Fruit fly (Drosophila melanogaster) whole organism, embryonic: ENCODE results near the gene Idh3a.

ENCODE experiments used
- CG10209 ChIP-seq: fragments of 200-800 bp; sonication (Bioruptor generic); optimal IDR thresholded peaks from 3 replicates; lab custom pipeline; 2017; ENCODE audit warnings: missing biosample characterization, mild to moderate bottlenecking, missing genetic modification characterization, missing genetic modification reagents
- CG1024 ChIP-seq: fragments of 200-800 bp; sonication (Bioruptor generic); IDR thresholded peaks from 2 replicates; pipeline ENCODE4 v1.3.6; 2022; ENCODE audit warnings: missing biosample characterization, missing genetic modification characterization
- CG10267 ChIP-seq: fragments of 200-800 bp; sonication (Bioruptor generic); optimal IDR thresholded peaks from 2 replicates; lab custom pipeline; 2018; ENCODE audit warnings: missing biosample characterization, mild to moderate bottlenecking, missing genetic modification characterization, moderate library complexity
- CG10431 ChIP-seq: fragments of 200-800 bp; sonication (Bioruptor generic); optimal IDR thresholded peaks from 3 replicates; lab custom pipeline; 2018; ENCODE audit warnings: missing biosample characterization, mild to moderate bottlenecking, missing genetic modification characterization
- CG11085 ChIP-seq: fragments of 200-800 bp; sonication (Bioruptor generic); IDR thresholded peaks from 2 replicates; pipeline ENCODE4 v1.3.6; 2022; ENCODE audit warnings: missing biosample characterization, missing genetic modification characterization
- CG12659 ChIP-seq: fragments of 200-800 bp; sonication (Bioruptor generic); optimal IDR thresholded peaks from 3 replicates; lab custom pipeline; 2017; ENCODE audit warnings: mild to moderate bottlenecking, missing biosample characterization, missing genetic modification reagents, missing genetic modification characterization
- CG13123 ChIP-seq: fragments of 200-800 bp; sonication (Bioruptor generic); optimal IDR thresholded peaks from 2 replicates; lab custom pipeline; 2016; ENCODE audit warnings: missing biosample characterization, missing genetic modification characterization
- CG14014 ChIP-seq: fragments of 200-800 bp; sonication (Bioruptor generic); IDR thresholded peaks from 2 replicates; pipeline ENCODE4 v1.3.6; 2022; ENCODE audit warnings: missing biosample characterization, missing genetic modification characterization
- CG14050 ChIP-seq: fragments of 200-800 bp; sonication (Bioruptor generic); IDR thresholded peaks from 3 replicates; pipeline ENCODE4 v1.3.6; 2022; ENCODE audit warnings: missing biosample characterization, missing genetic modification characterization
- CG18599 ChIP-seq: fragments of 200-800 bp; sonication (Bioruptor generic); optimal IDR thresholded peaks from 3 replicates; lab custom pipeline; 2017; ENCODE audit warnings: missing biosample characterization, missing genetic modification characterization, mild to moderate bottlenecking, moderate library complexity, missing genetic modification reagents
- CG2678 ChIP-seq: fragments of 200-800 bp; sonication (Bioruptor generic); optimal IDR thresholded peaks from 3 replicates; lab custom pipeline; 2019; ENCODE audit warnings: missing biosample characterization, mild to moderate bottlenecking, missing genetic modification characterization, moderate library complexity
- CG2712 ChIP-seq: fragments of 200-800 bp; optimal IDR thresholded peaks from 3 replicates; lab custom pipeline; 2019; ENCODE audit warnings: missing biosample characterization, mild to moderate bottlenecking, missing genetic modification characterization, moderate library complexity
- CG31388 ChIP-seq: fragments of 200-800 bp; sonication (Bioruptor generic); optimal IDR thresholded peaks from 2 replicates; lab custom pipeline; 2016; ENCODE audit warnings: missing biosample characterization, missing genetic modification characterization
- CG33213 ChIP-seq: fragments of 200-800 bp; sonication (Bioruptor generic); optimal IDR thresholded peaks from 3 replicates; lab custom pipeline; 2016; ENCODE audit warnings: missing biosample characterization, missing genetic modification characterization
- CG33557 ChIP-seq: fragments of 200-800 bp; sonication (Bioruptor generic); optimal IDR thresholded peaks from 2 replicates; lab custom pipeline; 2019; ENCODE audit warnings: missing biosample characterization, mild to moderate bottlenecking, missing genetic modification characterization, moderate library complexity
- CG3838 ChIP-seq: fragments of 200-800 bp; sonication (Bioruptor generic); optimal IDR thresholded peaks from 3 replicates; lab custom pipeline; 2016; ENCODE audit warnings: missing biosample characterization, missing genetic modification characterization
- CG43689 ChIP-seq: fragments of 200-800 bp; sonication (Bioruptor generic); IDR thresholded peaks from 2 replicates; pipeline ENCODE4 v1.3.6; 2022; ENCODE audit warnings: missing biosample characterization, missing genetic modification characterization
- CG4617 ChIP-seq: fragments of 200-800 bp; sonication (Bioruptor generic); optimal IDR thresholded peaks from 3 replicates; lab custom pipeline; 2016; ENCODE audit warnings: missing biosample characterization, missing genetic modification characterization, borderline replicate concordance
- CG6854 ChIP-seq: fragments of 200-800 bp; sonication (Bioruptor generic); optimal IDR thresholded peaks from 3 replicates; lab custom pipeline; 2017; ENCODE audit warnings: missing biosample characterization, mild to moderate bottlenecking, missing genetic modification characterization
- CG8765 ChIP-seq: fragments of 200-800 bp; sonication (Bioruptor generic); IDR thresholded peaks from 2 replicates; pipeline ENCODE4 v1.3.6; 2022; ENCODE audit warnings: missing biosample characterization, missing genetic modification characterization
- CHES-1-like ChIP-seq: fragments of 200-800 bp; sonication (Bioruptor generic); optimal IDR thresholded peaks from 2 replicates; lab custom pipeline; 2016; ENCODE audit warnings: missing biosample characterization, missing genetic modification characterization
- Chrac-16 ChIP-seq: fragments of 200-800 bp; sonication (Bioruptor generic); optimal IDR thresholded peaks from 3 replicates; lab custom pipeline; 2016; ENCODE audit warnings: missing biosample characterization, missing genetic modification characterization
- Dbx ChIP-seq: fragments of 200-800 bp; sonication (Bioruptor generic); IDR thresholded peaks from 3 replicates; pipeline ENCODE4 v1.3.6; 2022; ENCODE audit warnings: missing biosample characterization, missing genetic modification characterization
- Drgx ChIP-seq: fragments of 200-800 bp; sonication (Bioruptor generic); IDR thresholded peaks from 2 replicates; pipeline ENCODE4 v1.3.6; 2022; ENCODE audit warnings: missing biosample characterization, missing genetic modification characterization
- E2f1 ChIP-seq: fragments of 200-800 bp; sonication (Bioruptor generic); IDR thresholded peaks from 2 replicates; pipeline ENCODE4 v1.3.6; 2022; ENCODE audit warnings: missing biosample characterization, missing genetic modification characterization
- Elba2 ChIP-seq: fragments of 200-800 bp; sonication (Bioruptor generic); optimal IDR thresholded peaks from 3 replicates; lab custom pipeline; 2016; ENCODE audit warnings: missing biosample characterization, missing genetic modification characterization
- HmgZ ChIP-seq: fragments of 200-800 bp; sonication (Bioruptor generic); optimal IDR thresholded peaks from 2 replicates; lab custom pipeline; 2018; ENCODE audit warnings: missing biosample characterization, mild to moderate bottlenecking, missing genetic modification characterization
- Max ChIP-seq: fragments of 200-800 bp; sonication (Bioruptor generic); optimal IDR thresholded peaks from 2 replicates; lab custom pipeline; 2016; ENCODE audit warnings: missing biosample characterization, mild to moderate bottlenecking, missing genetic modification characterization
- Mrtf ChIP-seq: fragments of 200-800 bp; sonication (Bioruptor generic); IDR thresholded peaks from 3 replicates; pipeline ENCODE4 v1.3.6; 2022; ENCODE audit warnings: missing biosample characterization, missing genetic modification characterization
- Ravus ChIP-seq: fragments of 200-800 bp; sonication (Bioruptor generic); IDR thresholded peaks from 2 replicates; pipeline ENCODE4 v1.3.6; 2022; ENCODE audit warnings: missing biosample characterization, missing genetic modification characterization
- Usf ChIP-seq: fragments of 200-800 bp; sonication (Bioruptor generic); optimal IDR thresholded peaks from 2 replicates; lab custom pipeline; 2017; ENCODE audit warnings: missing genotype, missing biosample characterization, missing genetic modification characterization
- bigmax ChIP-seq: fragments of 200-800 bp; sonication (Bioruptor generic); optimal IDR thresholded peaks from 2 replicates; lab custom pipeline; 2018; ENCODE audit warnings: missing biosample characterization, mild to moderate bottlenecking, missing genetic modification characterization
- bsh ChIP-seq, 2 experiments: fragments of 200-800 bp; sonication (Bioruptor generic); optimal IDR thresholded peaks; 2 replicates each; lab custom pipeline; 2017 to 2018; ENCODE audit warnings: mild to moderate bottlenecking in 2 of 2, missing biosample characterization in 2 of 2, missing genetic modification characterization in 2 of 2, moderate library complexity in 1 of 2
- btn ChIP-seq: fragments of 200-800 bp; sonication (Bioruptor generic); optimal IDR thresholded peaks from 2 replicates; lab custom pipeline; 2016; ENCODE audit warnings: missing biosample characterization, missing genetic modification characterization
- fd3F ChIP-seq: fragments of 200-800 bp; sonication (Bioruptor generic); optimal IDR thresholded peaks from 2 replicates; lab custom pipeline; 2018; ENCODE audit warnings: missing biosample characterization, mild to moderate bottlenecking, missing genetic modification characterization, moderate library complexity
- fd96Cb ChIP-seq: fragments of 200-800 bp; sonication (Bioruptor generic); optimal IDR thresholded peaks from 2 replicates; lab custom pipeline; 2018; ENCODE audit warnings: missing biosample characterization, mild to moderate bottlenecking, missing genetic modification characterization, moderate library complexity
- grau ChIP-seq: fragments of 200-800 bp; optimal IDR thresholded peaks from 3 replicates; lab custom pipeline; 2019; ENCODE audit warnings: missing biosample characterization, mild to moderate bottlenecking, missing genetic modification characterization, moderate library complexity
- her ChIP-seq: fragments of 200-800 bp; sonication (Bioruptor generic); optimal IDR thresholded peaks from 2 replicates; lab custom pipeline; 2016; ENCODE audit warnings: missing biosample characterization, missing genetic modification characterization
- nau ChIP-seq: fragments of 200-800 bp; sonication (Bioruptor generic); optimal IDR thresholded peaks from 3 replicates; lab custom pipeline; 2017; ENCODE audit warnings: missing biosample characterization, mild to moderate bottlenecking, missing genetic modification characterization, missing genetic modification reagents
- org-1 ChIP-seq: fragments of 200-800 bp; sonication (Bioruptor generic); optimal IDR thresholded peaks from 2 replicates; lab custom pipeline; 2017; ENCODE audit warnings: missing biosample characterization, missing genetic modification characterization
- pan ChIP-seq, 4 experiments: fragments of >200 bp in 3 of 4; fragments of 200-800 bp in 1 of 4; sonication (Bioruptor generic) in 1 of 4; optimal IDR thresholded peaks in 3 of 4; IDR thresholded peaks in 1 of 4; 2 replicates each; pipeline versions ENCODE4 v1.3.6 to Lab custom; 2017 to 2022; ENCODE audit warnings: missing biosample characterization in 2 of 4, missing genetic modification characterization in 2 of 4, mixed read lengths in 1 of 4
- pnt ChIP-seq: fragments of 200-800 bp; sonication (Bioruptor generic); optimal IDR thresholded peaks from 3 replicates; lab custom pipeline; 2016; ENCODE audit warnings: missing biosample characterization, missing genetic modification characterization
- ranshi ChIP-seq: fragments of 200-800 bp; sonication (Bioruptor generic); IDR thresholded peaks from 2 replicates; pipeline ENCODE4 v1.3.6; 2022; ENCODE audit warnings: missing biosample characterization, missing genetic modification characterization
- slbo ChIP-seq: fragments of 200-800 bp; sonication (Bioruptor generic); IDR thresholded peaks from 2 replicates; pipeline ENCODE4 v1.3.6; 2022; ENCODE audit warnings: missing biosample characterization, missing genetic modification characterization
- sug ChIP-seq: fragments of 200-800 bp; optimal IDR thresholded peaks from 2 replicates; lab custom pipeline; 2019; ENCODE audit warnings: missing biosample characterization, mild to moderate bottlenecking, missing genetic modification characterization, moderate library complexity
- twi ChIP-seq: fragments of 200-800 bp; optimal IDR thresholded peaks from 2 replicates; lab custom pipeline; 2019; ENCODE audit warnings: missing biosample characterization, mild to moderate bottlenecking, missing genetic modification characterization, moderate library complexity
- wor ChIP-seq: fragments of 200-800 bp; sonication (Bioruptor generic); IDR thresholded peaks from 2 replicates; pipeline ENCODE4 v1.3.6; 2022; ENCODE audit warnings: missing biosample characterization, missing genetic modification characterization
- z ChIP-seq: fragments of 200-800 bp; sonication (Bioruptor generic); IDR thresholded peaks from 3 replicates; pipeline ENCODE4 v1.3.6; 2022; ENCODE audit warnings: missing biosample characterization, missing genetic modification characterization
- zen ChIP-seq: fragments of 200-800 bp; sonication (Bioruptor generic); optimal IDR thresholded peaks from 3 replicates; lab custom pipeline; 2018; ENCODE audit warnings: missing biosample characterization, mild to moderate bottlenecking, missing genetic modification characterization, moderate library complexity
- zf30C ChIP-seq: fragments of 200-800 bp; sonication (Bioruptor generic); optimal IDR thresholded peaks from 3 replicates; lab custom pipeline; 2018; ENCODE audit warnings: missing biosample characterization, mild to moderate bottlenecking, missing genetic modification characterization

Gene Idh3a

DNA sequence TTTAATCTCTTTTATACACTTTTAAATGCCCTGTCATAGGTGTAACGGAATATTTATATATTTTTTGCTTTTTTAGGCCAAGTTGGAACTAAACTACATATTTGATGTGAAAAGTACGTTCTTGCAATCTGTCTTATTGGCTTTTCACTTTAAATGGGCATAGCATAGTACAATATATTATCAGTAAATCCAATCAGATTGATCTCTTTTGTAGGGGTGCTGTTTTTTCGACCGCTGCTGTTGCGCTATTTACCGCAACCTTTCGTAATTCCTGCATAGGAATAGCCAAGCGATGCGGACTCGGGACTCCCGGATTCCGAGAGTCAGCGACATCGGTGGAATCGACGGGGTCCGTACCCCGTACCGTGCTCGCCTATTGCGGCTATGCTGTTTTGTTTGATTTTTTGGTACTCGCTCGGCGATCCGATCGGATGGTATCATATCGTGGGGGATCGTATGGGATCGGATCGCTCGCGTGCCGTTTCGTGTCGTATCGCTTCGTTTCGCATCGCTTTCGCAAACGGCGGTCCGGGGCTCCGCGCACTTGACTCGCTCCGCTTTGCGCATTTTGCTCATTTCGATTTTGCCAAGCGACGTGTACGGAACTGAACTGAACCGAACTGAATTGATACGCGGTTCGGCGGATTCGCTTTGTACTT lies 23.7 kb downstream of the Idh3a start (continued):
- TF ChIP-seq Max (GFP tag; lab: Kevin White, UChicago) (no peak), z (GFP tag; lab: Robert Waterston, UW) (no peak), slbo (GFP tag; lab: Robert Waterston, UW) (peak; percentile 60), Usf (GFP tag; lab: Kevin White, UChicago) (no peak), zen (tag; lab: Kevin White, UChicago) (no peak), pnt (GFP tag; lab: Kevin White, UChicago) (no peak), bigmax (GFP tag; lab: Kevin White, UChicago) (no peak), pan (optimal IDR thresholded peaks at IDR 0.05; lab: Kevin White, UChicago) (no peak), pan (GFP tag; optimal IDR thresholded peaks at IDR 0.05 in 1 of 2, IDR thresholded peaks at IDR 0.05 in 1 of 2) (peak in 1 of 2 experiments; percentile 18), btn (GFP tag; lab: Kevin White, UChicago) (no peak), Mrtf (no peak), CG4617 (GFP tag; lab: Kevin White, UChicago) (no peak), CG2678 (tag; lab: Kevin White, UChicago) (peak; percentile 14), CG31388 (GFP tag; lab: Kevin White, UChicago) (no peak), org-1 (no peak), twi (tag; lab: Kevin White, UChicago) (no peak), grau (peak; percentile 9), Elba2 (GFP tag; lab: Kevin White, UChicago) (peak; percentile 36), CG14050 (GFP tag; lab: Robert Waterston, UW) (no peak), Ravus (GFP tag; lab: Robert Waterston, UW) (no peak), CG10267 (tag; lab: Kevin White, UChicago) (no peak), her (GFP tag; lab: Kevin White, UChicago) (peak; percentile 16), Drgx (GFP tag; lab: Robert Waterston, UW) (peak; percentile 50; the same call in 1 of the 2 replicates), CG14014 (peak; percentile 36; the same call in 1 of the 2 replicates), CG13123 (GFP tag; lab: Kevin White, UChicago) (no peak), wor (GFP tag; lab: Robert Waterston, UW) (no peak), E2f1 (GFP tag; lab: Robert Waterston, UW) (no peak), CG2712 (no peak), nau (GFP tag; lab: Kevin White, UChicago) (no peak), Dbx (GFP tag; lab: Robert Waterston, UW) (peak; percentile 64; the same call in 1 of the 3 replicates), CG1024 (no peak), ranshi (peak; percentile 10; the same call in 1 of the 2 replicates), CG6854 (GFP tag; lab: Kevin White, UChicago) (no peak), CG3838 (GFP tag; lab: Kevin White, UChicago) (no peak), HmgZ (peak; percentile 34), sug (tag; lab: Kevin White, UChicago) (peak; percentile 92), CG33557 (GFP tag; lab: Kevin White, UChicago) (no peak), bsh (GFP tag; optimal IDR thresholded peaks at IDR 0.05; lab: Kevin White, UChicago) (no peak), fd3F (GFP tag; lab: Kevin White, UChicago) (no peak), CG12659 (peak; percentile 28), CG18599 (GFP tag; lab: Kevin White, UChicago) (peak; percentile 47), fd96Cb (tag; lab: Kevin White, UChicago) (no peak), CHES-1-like (peak; percentile 4), CG33213 (no peak), CG11085 (no peak), CG8765 (GFP tag; lab: Robert Waterston, UW) (no peak), CG10431 (GFP tag; lab: Kevin White, UChicago) (no peak), CG43689 (GFP tag; lab: Robert Waterston, UW) (no peak), Chrac-16 (GFP tag; lab: Kevin White, UChicago) (no peak), zf30C (GFP tag; lab: Kevin White, UChicago) (no peak), CG10209 (GFP tag; lab: Kevin White, UChicago) (no peak)
